Worm (Caenorhabditis elegans): Measurements from ENCODE around the gene spig-8.

DNA sequence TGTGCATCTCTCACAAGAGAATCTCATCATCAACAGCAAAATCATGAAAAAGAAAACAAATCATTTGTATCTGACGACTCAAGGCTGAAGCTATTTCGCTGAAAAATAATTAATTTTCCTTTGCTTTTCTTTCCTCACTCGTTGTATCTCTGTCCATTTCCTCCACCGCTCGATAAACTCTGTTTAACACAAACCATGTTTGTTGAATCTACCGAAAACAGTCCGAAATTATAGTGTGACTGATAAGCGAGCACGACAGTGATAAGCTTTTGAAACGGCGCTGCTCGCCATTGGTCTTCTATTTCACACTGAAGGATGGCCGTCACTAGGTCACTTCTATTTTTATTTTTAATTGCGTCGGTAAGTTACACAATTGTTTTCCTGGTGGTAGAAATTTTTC, 20.9 kb downstream of the spig-8 start, which contains the start of gene npa-1:
- TF ChIP-seq W03F9.2 (tag; optimal IDR thresholded peaks at IDR 0.05) (no peak), him-1 (tag; optimal IDR thresholded peaks at IDR 0.05) (no peak), dao-5 (tag; optimal IDR thresholded peaks at IDR 0.05) (no peak)

Measured in whole organism, L4/young adult.